Fruit fly (Drosophila melanogaster) whole organism, embryonic: ENCODE measurements around the gene Sulf1.

Experiments used
- ATbp ChIP-seq: fragments of 200-800 bp; sonication (Bioruptor generic); optimal IDR thresholded peaks from 2 replicates; lab custom pipeline; 2017; ENCODE audit warnings: missing biosample characterization, mild to moderate bottlenecking, missing genetic modification characterization, missing genetic modification reagents
- Abd-B ChIP-seq: fragments of 200-800 bp; sonication (Bioruptor generic); optimal IDR thresholded peaks from 2 replicates; lab custom pipeline; 2018; ENCODE audit warnings: missing biosample characterization, mild to moderate bottlenecking, missing genetic modification characterization, moderate library complexity
- BtbVII ChIP-seq: fragments of 200-800 bp; sonication (Bioruptor generic); optimal IDR thresholded peaks from 3 replicates; lab custom pipeline; 2017; ENCODE audit warnings: missing biosample characterization, mild to moderate bottlenecking, missing genetic modification characterization
- CG11085 ChIP-seq: fragments of 200-800 bp; sonication (Bioruptor generic); IDR thresholded peaks from 2 replicates; pipeline ENCODE4 v1.3.6; 2022; ENCODE audit warnings: missing biosample characterization, missing genetic modification characterization
- CG11456 ChIP-seq: fragments of 200-800 bp; sonication (Bioruptor generic); IDR thresholded peaks from 3 replicates; pipeline ENCODE4 v1.3.6; 2022; ENCODE audit warnings: missing biosample characterization, missing genetic modification characterization
- CG11504 ChIP-seq: fragments of 200-800 bp; sonication (Bioruptor generic); optimal IDR thresholded peaks from 3 replicates; lab custom pipeline; 2019; ENCODE audit warnings: missing biosample characterization, mild to moderate bottlenecking, missing genetic modification characterization, moderate library complexity
- CG11695 ChIP-seq: fragments of 200-800 bp; sonication (Bioruptor generic); IDR thresholded peaks from 3 replicates; pipeline ENCODE4 v1.3.6; 2022; ENCODE audit warnings: missing biosample characterization, missing genetic modification characterization
- CG11696 ChIP-seq: fragments of 200-800 bp; sonication (Bioruptor generic); IDR thresholded peaks from 2 replicates; pipeline ENCODE4 v1.3.6; 2022; ENCODE audit warnings: missing biosample characterization, missing genetic modification characterization
- CG12219 ChIP-seq: fragments of 200-800 bp; sonication (Bioruptor generic); optimal IDR thresholded peaks from 3 replicates; lab custom pipeline; 2018; ENCODE audit warnings: missing biosample characterization, mild to moderate bottlenecking, missing genetic modification characterization
- CG13123 ChIP-seq: fragments of 200-800 bp; sonication (Bioruptor generic); optimal IDR thresholded peaks from 2 replicates; lab custom pipeline; 2016; ENCODE audit warnings: missing biosample characterization, missing genetic modification characterization
- CG13624 ChIP-seq: fragments of 200-800 bp; sonication (Bioruptor generic); optimal IDR thresholded peaks from 2 replicates; lab custom pipeline; 2016; ENCODE audit warnings: missing biosample characterization, missing genetic modification characterization
- CG14014 ChIP-seq: fragments of 200-800 bp; sonication (Bioruptor generic); IDR thresholded peaks from 2 replicates; pipeline ENCODE4 v1.3.6; 2022; ENCODE audit warnings: missing biosample characterization, missing genetic modification characterization
- CG16813 ChIP-seq: fragments of 200-800 bp; sonication (Bioruptor generic); IDR thresholded peaks from 3 replicates; pipeline ENCODE4 v1.3.6; 2022; ENCODE audit warnings: missing biosample characterization, missing genetic modification characterization; ENCODE audit not compliant: partially characterized antibody
- CG2889 ChIP-seq: fragments of 200-800 bp; sonication (Bioruptor generic); IDR thresholded peaks from 3 replicates; pipeline ENCODE4 v1.3.6; 2022; ENCODE audit warnings: missing biosample characterization, missing genetic modification characterization
- CG32767 ChIP-seq: fragments of 200-800 bp; sonication (Bioruptor generic); IDR thresholded peaks from 2 replicates; pipeline ENCODE4 v1.3.6; 2022; ENCODE audit warnings: missing biosample characterization, missing genetic modification characterization
- CG4617 ChIP-seq: fragments of 200-800 bp; sonication (Bioruptor generic); optimal IDR thresholded peaks from 3 replicates; lab custom pipeline; 2016; ENCODE audit warnings: missing biosample characterization, missing genetic modification characterization, borderline replicate concordance
- CG6272 ChIP-seq: fragments of 200-800 bp; sonication (Bioruptor generic); IDR thresholded peaks from 2 replicates; pipeline ENCODE4 v1.3.6; 2022; ENCODE audit warnings: missing biosample characterization, missing genetic modification characterization
- CG6689 ChIP-seq: fragments of 200-800 bp; sonication (Bioruptor generic); IDR thresholded peaks from 2 replicates; pipeline ENCODE4 v1.3.6; 2022; ENCODE audit warnings: missing biosample characterization, missing genetic modification characterization
- CG7271 ChIP-seq: fragments of 200-800 bp; sonication (Bioruptor generic); optimal IDR thresholded peaks from 2 replicates; lab custom pipeline; 2018; ENCODE audit warnings: missing biosample characterization, mild to moderate bottlenecking, missing genetic modification characterization, moderate library complexity
- CG7357 ChIP-seq: fragments of 200-800 bp; sonication (Bioruptor generic); IDR thresholded peaks from 3 replicates; pipeline ENCODE4 v1.3.6; 2022; ENCODE audit warnings: missing biosample characterization, missing genetic modification characterization
- CG7786 ChIP-seq: fragments of 200-800 bp; sonication (Bioruptor generic); optimal IDR thresholded peaks from 2 replicates; lab custom pipeline; 2016; ENCODE audit warnings: missing biosample characterization, missing genetic modification characterization
- CG8388 ChIP-seq: fragments of 200-800 bp; sonication (Bioruptor generic); optimal IDR thresholded peaks from 2 replicates; lab custom pipeline; 2019; ENCODE audit warnings: missing biosample characterization, mild to moderate bottlenecking, missing genetic modification characterization, moderate library complexity
- Jarid2 ChIP-seq: fragments of 200-800 bp; sonication (Bioruptor generic); optimal IDR thresholded peaks from 3 replicates; lab custom pipeline; 2017; ENCODE audit warnings: mild to moderate bottlenecking, missing biosample characterization, missing genetic modification reagents, missing genetic modification characterization
- Lhr ChIP-seq: fragments of 200-800 bp; sonication (Bioruptor generic); optimal IDR thresholded peaks from 3 replicates; lab custom pipeline; 2017; ENCODE audit warnings: mild to moderate bottlenecking, missing biosample characterization, missing genetic modification reagents, missing genetic modification characterization
- Optix ChIP-seq: fragments of 200-800 bp; sonication (Bioruptor generic); IDR thresholded peaks from 3 replicates; pipeline ENCODE4 v1.3.6; 2022; ENCODE audit warnings: missing biosample characterization, missing genetic modification characterization
- Usf ChIP-seq: fragments of 200-800 bp; sonication (Bioruptor generic); optimal IDR thresholded peaks from 2 replicates; lab custom pipeline; 2017; ENCODE audit warnings: missing genotype, missing biosample characterization, missing genetic modification characterization
- Xrp1 ChIP-seq: fragments of 200-800 bp; sonication (Bioruptor generic); IDR thresholded peaks from 2 replicates; pipeline ENCODE4 v1.3.6; 2022; ENCODE audit warnings: missing biosample characterization, missing genetic modification characterization
- ac ChIP-seq: fragments of 200-800 bp; sonication (Bioruptor generic); optimal IDR thresholded peaks from 3 replicates; lab custom pipeline; 2017; ENCODE audit warnings: missing biosample characterization, mild to moderate bottlenecking, missing genetic modification characterization
- al ChIP-seq: fragments of 200-800 bp; sonication (Bioruptor generic); IDR thresholded peaks from 2 replicates; pipeline ENCODE4 v1.3.6; 2022; ENCODE audit warnings: missing biosample characterization, missing genetic modification characterization
- bbx ChIP-seq: fragments of 200-800 bp; sonication (Bioruptor generic); IDR thresholded peaks from 2 replicates; pipeline ENCODE4 v1.3.6; 2022; ENCODE audit warnings: missing biosample characterization, missing genetic modification characterization; ENCODE audit not compliant: partially characterized antibody
- cato ChIP-seq: fragments of 200-800 bp; sonication (Bioruptor generic); optimal IDR thresholded peaks from 2 replicates; lab custom pipeline; 2016; ENCODE audit warnings: missing biosample characterization, missing genetic modification characterization, borderline replicate concordance
- disco-r ChIP-seq: fragments of 200-800 bp; sonication (Bioruptor generic); optimal IDR thresholded peaks from 2 replicates; lab custom pipeline; 2016; ENCODE audit warnings: missing biosample characterization, missing genetic modification characterization
- dm ChIP-seq: fragments of 200-800 bp; sonication (Bioruptor generic); optimal IDR thresholded peaks from 3 replicates; lab custom pipeline; 2016; ENCODE audit warnings: missing biosample characterization, missing genetic modification characterization
- ewg ChIP-seq: fragments of 200-800 bp; sonication (Bioruptor generic); optimal IDR thresholded peaks from 3 replicates; lab custom pipeline; 2017; ENCODE audit warnings: mild to moderate bottlenecking, missing biosample characterization, missing genetic modification reagents, missing genetic modification characterization
- grn ChIP-seq: fragments of 200-800 bp; sonication (Bioruptor generic); optimal IDR thresholded peaks from 3 replicates; lab custom pipeline; 2017; ENCODE audit warnings: missing biosample characterization, missing genetic modification characterization
- h ChIP-seq: fragments of >200 bp; optimal IDR thresholded peaks from 2 replicates; lab custom pipeline; 2017
- hbn ChIP-seq: fragments of 200-800 bp; sonication (Bioruptor generic); IDR thresholded peaks from 2 replicates; pipeline ENCODE4 v1.3.6; 2022; ENCODE audit warnings: missing biosample characterization, missing genetic modification characterization; ENCODE audit not compliant: partially characterized antibody
- jumu ChIP-seq: fragments of 200-800 bp; sonication (Bioruptor generic); optimal IDR thresholded peaks from 3 replicates; lab custom pipeline; 2016; ENCODE audit warnings: missing biosample characterization, missing genetic modification characterization
- kah ChIP-seq: fragments of 200-800 bp; sonication (Bioruptor generic); optimal IDR thresholded peaks from 2 replicates; lab custom pipeline; 2018; ENCODE audit warnings: missing biosample characterization, mild to moderate bottlenecking, missing genetic modification characterization
- mirr ChIP-seq: fragments of 200-800 bp; sonication (Bioruptor generic); optimal IDR thresholded peaks from 3 replicates; lab custom pipeline; 2018; ENCODE audit warnings: missing biosample characterization, mild to moderate bottlenecking, missing genetic modification characterization
- phol ChIP-seq: fragments of 200-800 bp; sonication (Bioruptor generic); optimal IDR thresholded peaks from 3 replicates; lab custom pipeline; 2018; ENCODE audit warnings: missing biosample characterization, mild to moderate bottlenecking, missing genetic modification characterization, moderate library complexity
- rib ChIP-seq: fragments of 200-800 bp; sonication (Bioruptor generic); IDR thresholded peaks from 2 replicates; pipeline ENCODE4 v1.3.6; 2022; ENCODE audit warnings: missing biosample characterization, missing genetic modification characterization
- slou ChIP-seq: fragments of 200-800 bp; sonication (Bioruptor generic); optimal IDR thresholded peaks from 3 replicates; lab custom pipeline; 2016; ENCODE audit warnings: missing biosample characterization, missing genetic modification characterization
- ssp ChIP-seq: fragments of 200-800 bp; sonication (Bioruptor generic); IDR thresholded peaks from 2 replicates; pipeline ENCODE4 v1.3.6; 2022; ENCODE audit warnings: missing biosample characterization, missing genetic modification characterization
- tll ChIP-seq, 2 experiments: fragments of 200-800 bp in 1 of 2; fragments of >200 bp in 1 of 2; sonication (Bioruptor generic) in 1 of 2; optimal IDR thresholded peaks; 2 replicates each; lab custom pipeline; 2017 to 2019; ENCODE audit warnings: missing biosample characterization in 2 of 2, missing genetic modification characterization in 2 of 2, mild to moderate bottlenecking in 1 of 2, moderate library complexity in 1 of 2
- tup ChIP-seq: fragments of 200-800 bp; sonication (Bioruptor generic); optimal IDR thresholded peaks from 2 replicates; lab custom pipeline; 2016; ENCODE audit warnings: missing biosample characterization, mild to moderate bottlenecking, missing genetic modification characterization, moderate library complexity
- unpg ChIP-seq: fragments of 200-800 bp; sonication (Bioruptor generic); optimal IDR thresholded peaks from 3 replicates; lab custom pipeline; 2018; ENCODE audit warnings: missing biosample characterization, mild to moderate bottlenecking, missing genetic modification characterization, moderate library complexity
- wek ChIP-seq: fragments of 200-800 bp; sonication (Bioruptor generic); optimal IDR thresholded peaks from 3 replicates; lab custom pipeline; 2018; ENCODE audit warnings: missing biosample characterization, mild to moderate bottlenecking, missing genetic modification characterization, moderate library complexity
- yki ChIP-seq: fragments of >200 bp; optimal IDR thresholded peaks from 3 replicates; lab custom pipeline; 2018
- z ChIP-seq: fragments of 200-800 bp; sonication (Bioruptor generic); IDR thresholded peaks from 3 replicates; pipeline ENCODE4 v1.3.6; 2022; ENCODE audit warnings: missing biosample characterization, missing genetic modification characterization

The Sulf1 gene

dm6 chr3R:16341817-16342374 is 2.5 kb upstream of the Sulf1 start, which contains the start of the genes SF2 and pad (continued):
- TF ChIP-seq CG32767 (GFP tag; lab: Robert Waterston, UW) (peak; percentile 16), CG11085 (GFP tag; lab: Robert Waterston, UW) (peak; percentile 69), yki (lab: Kevin White, UChicago) (no peak), Usf (GFP tag; lab: Kevin White, UChicago) (peak; percentile 55), al (GFP tag; lab: Robert Waterston, UW) (peak; percentile 72), hbn (GFP tag; lab: Robert Waterston, UW) (peak; percentile 89), CG7357 (GFP tag; lab: Robert Waterston, UW) (peak; percentile 57; the same call in 2 of the 3 replicates), mirr (GFP tag; lab: Kevin White, UChicago) (peak; percentile 18), Optix (GFP tag; lab: Robert Waterston, UW) (0 out of 3 replicates have a peak, but pooled peaks have one; percentile 33), CG6689 (peak; percentile 80), tup (peak; percentile 12), CG2889 (GFP tag; lab: Robert Waterston, UW) (peak; percentile 38; the same call in 1 of the 3 replicates), CG14014 (peak; percentile 68), Abd-B (GFP tag; lab: Kevin White, UChicago) (peak; percentile 84), Jarid2 (GFP tag; lab: Kevin White, UChicago) (peak; percentile 39), CG7271 (tag; lab: Kevin White, UChicago) (peak; percentile 29), Xrp1 (peak; percentile 56; the same call in 1 of the 2 replicates), CG11456 (peak; percentile 74; the same call in 2 of the 3 replicates), kah (GFP tag; lab: Kevin White, UChicago) (no peak), ATbp (GFP tag; lab: Kevin White, UChicago) (peak; percentile 36), unpg (peak; percentile 52), tll (GFP tag; optimal IDR thresholded peaks at IDR 0.05; lab: Kevin White, UChicago) (peak in 1 of 2 experiments; percentile 84), z (no peak), CG12219 (no peak), BtbVII (GFP tag; lab: Kevin White, UChicago) (no peak), CG11695 (GFP tag; lab: Robert Waterston, UW) (peak; percentile 40; the same call in 1 of the 3 replicates), CG6272 (peak; percentile 89), ac (GFP tag; lab: Kevin White, UChicago) (no peak), ssp (GFP tag; lab: Robert Waterston, UW) (peak; percentile 73), jumu (GFP tag; lab: Kevin White, UChicago) (peak; percentile 73), cato (GFP tag; lab: Kevin White, UChicago) (peak; percentile 46), grn (GFP tag; lab: Kevin White, UChicago) (peak; percentile 34), bbx (GFP tag; lab: Robert Waterston, UW) (peak; percentile 79), slou (GFP tag; lab: Kevin White, UChicago) (peak; percentile 52), Lhr (GFP tag; lab: Kevin White, UChicago) (peak; percentile 52), CG11696 (no peak), CG7786 (GFP tag; lab: Kevin White, UChicago) (peak; percentile 68), ewg (GFP tag; lab: Kevin White, UChicago) (peak; percentile 87), CG16813 (peak; percentile 98), dm (GFP tag; lab: Kevin White, UChicago) (peak; percentile 82), CG4617 (GFP tag; lab: Kevin White, UChicago) (peak; percentile 68), CG8388 (peak; percentile 45), phol (tag; lab: Kevin White, UChicago) (peak; percentile 98), CG13123 (GFP tag; lab: Kevin White, UChicago) (peak; percentile 60), wek (GFP tag; lab: Kevin White, UChicago) (no peak), CG11504 (tag; lab: Kevin White, UChicago) (peak; percentile 79), rib (GFP tag; lab: Robert Waterston, UW) (no peak), disco-r (GFP tag; lab: Kevin White, UChicago) (peak; percentile 58), h (no peak), CG13624 (GFP tag; lab: Kevin White, UChicago) (peak; percentile 80)
